Worm (Caenorhabditis elegans) whole organism, L3 larva: ENCODE results near the gene srab-1.

Experiments
- ZK546.5 ChIP-seq: sonication (generic microtip); optimal IDR thresholded peaks from 2 replicates; lab custom pipeline; 2017; ENCODE audit warnings: missing biosample characterization, missing genetic modification characterization
- ceh-16 ChIP-seq: sonication (generic microtip); optimal IDR thresholded peaks from 2 replicates; lab custom pipeline; 2017; ENCODE audit warnings: missing biosample characterization, missing genetic modification characterization
- ceh-28 ChIP-seq: fragments of 150-350 bp; optimal IDR thresholded peaks from 2 replicates; lab custom pipeline; 2014; ENCODE audit warnings: missing biosample characterization, missing genetic modification reagents, missing genetic modification characterization
- ceh-82 ChIP-seq: fragments of 150-350 bp; optimal IDR thresholded peaks from 2 replicates; lab custom pipeline; 2014; ENCODE audit warnings: missing biosample characterization, missing genetic modification characterization
- ceh-9 ChIP-seq: sonication (generic microtip); optimal IDR thresholded peaks from 2 replicates; lab custom pipeline; 2018; ENCODE audit warnings: missing biosample characterization, missing genetic modification characterization
- egl-5 ChIP-seq: fragments of 150-350 bp; optimal IDR thresholded peaks from 2 replicates; lab custom pipeline; 2017; ENCODE audit warnings: missing biosample characterization, missing genetic modification reagents, missing genetic modification characterization, inconsistent platforms
- elt-3 ChIP-seq, 3 experiments: fragments of 150-350 bp in 1 of 3; sonication (generic microtip) in 2 of 3; optimal IDR thresholded peaks; 2 replicates in 2 of 3; 4 replicates in 1 of 3; lab custom pipeline; 2014 to 2017; ENCODE audit warnings: missing biosample characterization in 3 of 3, missing genetic modification characterization in 3 of 3
- eor-1 ChIP-seq, 2 experiments: fragments of 150-350 bp; optimal IDR thresholded peaks; 2 replicates each; lab custom pipeline; 2014 to 2018; ENCODE audit warnings: missing biosample characterization in 2 of 2, missing genetic modification characterization in 2 of 2
- fkh-10 ChIP-seq: sonication (generic microtip); optimal IDR thresholded peaks from 2 replicates; lab custom pipeline; 2017; ENCODE audit warnings: missing biosample characterization, missing genetic modification reagents, missing genetic modification characterization
- fkh-2 ChIP-seq: fragments of 150-350 bp; optimal IDR thresholded peaks from 2 replicates; lab custom pipeline; 2014; ENCODE audit warnings: missing biosample characterization, missing genetic modification reagents, missing genetic modification characterization
- fos-1 ChIP-seq: fragments of 150-350 bp; optimal IDR thresholded peaks from 2 replicates; lab custom pipeline; 2014; ENCODE audit warnings: missing biosample characterization, missing genetic modification characterization
- hmg-11 ChIP-seq: sonication (generic microtip); optimal IDR thresholded peaks from 2 replicates; lab custom pipeline; 2016; ENCODE audit warnings: missing genetic modification characterization, missing compliant biosample characterization
- lin-15B ChIP-seq: fragments of 150-350 bp; optimal IDR thresholded peaks from 2 replicates; lab custom pipeline; 2014; ENCODE audit warnings: missing biosample characterization, missing genetic modification characterization
- mml-1 ChIP-seq: fragments of 150-350 bp; sonication (generic microtip); optimal IDR thresholded peaks from 3 replicates; lab custom pipeline; 2014; ENCODE audit warnings: missing biosample characterization, missing genetic modification characterization
- nfya-1 ChIP-seq: sonication (generic microtip); optimal IDR thresholded peaks from 2 replicates; lab custom pipeline; 2017; ENCODE audit warnings: missing genetic modification characterization, mild to moderate bottlenecking, missing compliant biosample characterization, antibody characterized with exemption, moderate library complexity; ENCODE audit not compliant: insufficient read depth
- nhr-11 ChIP-seq: fragments of 150-350 bp; optimal IDR thresholded peaks from 2 replicates; lab custom pipeline; 2014; ENCODE audit warnings: missing biosample characterization, missing genetic modification characterization
- nhr-12 ChIP-seq: fragments of 150-350 bp; optimal IDR thresholded peaks from 2 replicates; lab custom pipeline; 2014; ENCODE audit warnings: missing biosample characterization, missing genetic modification characterization
- nhr-23 ChIP-seq: fragments of 150-350 bp; optimal IDR thresholded peaks from 2 replicates; lab custom pipeline; 2014; ENCODE audit warnings: missing biosample characterization, missing genetic modification reagents, missing genetic modification characterization
- nhr-237 ChIP-seq: fragments of 150-350 bp; optimal IDR thresholded peaks from 2 replicates; lab custom pipeline; 2014; ENCODE audit warnings: missing biosample characterization, missing genetic modification characterization
- nhr-28 ChIP-seq: fragments of 150-350 bp; optimal IDR thresholded peaks from 2 replicates; lab custom pipeline; 2014; ENCODE audit warnings: missing biosample characterization, missing genetic modification characterization
- nhr-43 ChIP-seq: sonication (generic microtip); optimal IDR thresholded peaks from 2 replicates; lab custom pipeline; 2016; ENCODE audit warnings: mild to moderate bottlenecking, missing genetic modification characterization, missing compliant biosample characterization; ENCODE audit not compliant: poor library complexity, severe bottlenecking
- nhr-67 ChIP-seq: fragments of 150-350 bp; optimal IDR thresholded peaks from 2 replicates; lab custom pipeline; 2014; ENCODE audit warnings: missing biosample characterization, missing genetic modification characterization
- nhr-76 ChIP-seq: fragments of 150-350 bp; sonication (generic microtip); optimal IDR thresholded peaks from 5 replicates; lab custom pipeline; 2014; ENCODE audit warnings: missing biosample characterization, missing genetic modification characterization
- pha-4 ChIP-seq: fragments of 150-350 bp; optimal IDR thresholded peaks from 2 replicates; lab custom pipeline; 2014; ENCODE audit warnings: missing biosample characterization, missing genetic modification reagents, missing genetic modification characterization
- pqm-1 ChIP-seq: fragments of 150-350 bp; optimal IDR thresholded peaks from 2 replicates; lab custom pipeline; 2017; ENCODE audit warnings: missing biosample characterization, missing genetic modification characterization, inconsistent platforms
- skn-1 ChIP-seq: fragments of 150-350 bp; optimal IDR thresholded peaks from 2 replicates; lab custom pipeline; 2014; ENCODE audit warnings: missing biosample characterization, missing genetic modification characterization
- tbx-2 ChIP-seq: sonication (generic microtip); optimal IDR thresholded peaks from 2 replicates; lab custom pipeline; 2016; ENCODE audit warnings: mild to moderate bottlenecking, missing genetic modification characterization, missing compliant biosample characterization
- unc-39 ChIP-seq: sonication (generic microtip); optimal IDR thresholded peaks from 4 replicates; lab custom pipeline; 2017; ENCODE audit warnings: missing biosample characterization, missing genetic modification characterization
- unc-62 ChIP-seq: fragments of 150-350 bp; sonication (generic microtip); optimal IDR thresholded peaks from 4 replicates; lab custom pipeline; 2014; ENCODE audit warnings: missing biosample characterization, missing genetic modification reagents, missing genetic modification characterization
- zag-1 ChIP-seq: fragments of 150-350 bp; optimal IDR thresholded peaks from 2 replicates; lab custom pipeline; 2014; ENCODE audit warnings: missing biosample characterization, missing genetic modification characterization
- ztf-11 ChIP-seq: fragments of 150-350 bp; optimal IDR thresholded peaks from 2 replicates; lab custom pipeline; 2014; ENCODE audit warnings: missing biosample characterization, missing genetic modification characterization
- ztf-4 ChIP-seq: fragments of 150-350 bp; optimal IDR thresholded peaks from 2 replicates; lab custom pipeline; 2014; ENCODE audit warnings: missing biosample characterization, missing genetic modification characterization

Gene srab-1

DNA sequence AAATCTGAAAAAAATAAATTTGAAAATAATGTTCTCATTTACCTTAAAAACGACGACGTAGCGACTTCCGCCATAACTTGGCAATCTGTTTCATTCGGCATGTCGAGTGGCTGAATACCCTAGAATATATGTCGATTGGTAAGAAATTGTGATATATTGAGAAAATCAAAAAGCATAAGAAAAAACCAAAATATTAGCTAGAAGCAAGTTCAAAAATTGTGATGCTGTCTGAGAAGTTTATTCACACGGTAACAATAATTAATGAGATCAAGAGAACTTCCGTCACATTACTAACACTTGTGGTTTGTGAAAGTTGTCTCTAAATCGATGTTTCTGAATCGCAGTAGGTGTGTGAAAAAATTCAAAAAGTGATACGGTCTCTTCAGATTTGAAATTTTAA is at the start of gene srab-1:
Gene srab-1, minus strand, starts transcription at position 101 of the 400 bp plus-strand sequence.
- TF ChIP-seq skn-1 (tag; lab: Kevin White, UChicago), result no peak
- no peak for TF ChIP-seq hmg-11 (tag; lab: Kevin White, UChicago)
- TF ChIP-seq zag-1, result no peak
- TF ChIP-seq ceh-82 (tag; lab: Kevin White, UChicago), result no peak
- no peak for TF ChIP-seq unc-62
- TF ChIP-seq fos-1 (tag; lab: Kevin White, UChicago), result no peak
- no peak for TF ChIP-seq unc-39 (tag; lab: Kevin White, UChicago)
- no peak for TF ChIP-seq nhr-237 (tag; lab: Kevin White, UChicago)
- no peak for TF ChIP-seq nhr-67
- no peak for TF ChIP-seq eor-1 (tag; optimal IDR thresholded peaks at IDR 0.05; lab: Kevin White, UChicago)
- no peak for TF ChIP-seq ztf-4 (tag; lab: Kevin White, UChicago)
- no peak for TF ChIP-seq nhr-43 (tag; lab: Kevin White, UChicago)
- no peak for TF ChIP-seq nhr-23 (tag; lab: Kevin White, UChicago)
- TF ChIP-seq fkh-10 (GFP tag; lab: Kevin White, UChicago), result no peak
- TF ChIP-seq tbx-2 (tag; lab: Kevin White, UChicago), result no peak
- no peak for TF ChIP-seq ceh-9 (tag; lab: Kevin White, UChicago)
- no peak for TF ChIP-seq pqm-1 (tag; lab: Kevin White, UChicago)

DNA sequence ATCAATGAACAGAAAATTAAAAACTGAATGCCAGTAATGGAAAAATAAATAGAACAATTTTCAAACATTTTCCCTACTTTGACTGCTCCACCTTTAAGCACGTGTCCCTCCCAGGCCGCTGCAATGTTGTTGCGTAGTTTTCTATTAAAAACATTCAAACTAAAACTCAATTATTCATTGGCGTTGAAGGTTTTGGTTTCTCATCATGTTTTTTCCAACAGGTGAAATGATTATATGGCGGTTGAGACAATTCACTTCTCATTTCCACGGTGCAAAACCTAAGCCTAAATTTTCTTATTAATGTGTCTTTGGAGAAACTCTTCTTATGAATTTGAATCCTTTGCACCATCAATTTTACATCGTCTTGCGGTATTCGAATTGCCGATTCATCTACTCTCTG is 49.0 kb upstream of the srab-1 start, which contains the start of gene srh-130:
Gene srh-130, plus strand, starts transcription at position 301 of the 400 bp plus-strand sequence.
- TF ChIP-seq nfya-1 (tag; lab: Kevin White, UChicago) (no peak), nhr-12 (no peak), nhr-28 (no peak), ceh-9 (tag; lab: Kevin White, UChicago) (no peak), egl-5 (tag; lab: Kevin White, UChicago) (no peak), skn-1 (tag; lab: Kevin White, UChicago) (no peak), unc-62 (no peak), ZK546.5 (tag; lab: Kevin White, UChicago) (no peak)

DNA sequence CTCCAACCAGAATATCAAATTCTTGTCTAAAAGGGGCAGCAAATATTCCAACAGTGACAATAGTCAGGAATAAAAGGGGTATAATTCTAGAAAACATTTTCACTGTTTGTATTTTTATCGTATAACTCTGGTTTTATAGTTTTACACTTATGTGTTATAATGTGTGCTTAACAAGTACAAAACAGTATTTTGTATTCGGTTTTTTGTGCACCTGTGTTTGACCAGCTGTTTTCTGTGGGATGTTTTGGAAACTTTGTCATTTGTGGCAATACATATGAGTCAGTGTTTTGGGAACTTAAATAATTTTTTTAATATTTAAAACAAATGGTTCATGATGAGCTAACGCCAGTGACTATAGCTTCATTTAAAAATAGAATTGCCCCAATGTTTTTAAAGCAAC is 44.5 kb upstream of the srab-1 start, which contains the start of gene F14F9.6:
Gene F14F9.6, minus strand, starts transcription at position 101 of the 400 bp plus-strand sequence.
- TF ChIP-seq ztf-4 (tag; lab: Kevin White, UChicago), result no peak
- no peak for TF ChIP-seq elt-3 (tag; optimal IDR thresholded peaks at IDR 0.05; lab: Kevin White, UChicago)
- no peak for TF ChIP-seq eor-1 (tag; optimal IDR thresholded peaks at IDR 0.05; lab: Kevin White, UChicago)
- no peak for TF ChIP-seq ztf-11 (tag; lab: Kevin White, UChicago)
- no peak for TF ChIP-seq egl-5 (tag; lab: Kevin White, UChicago)
- TF ChIP-seq ceh-28, result no peak
- TF ChIP-seq nhr-28, result no peak
- no peak for TF ChIP-seq mml-1 (tag; lab: Kevin White, UChicago)
- no peak for TF ChIP-seq lin-15B (tag; lab: Kevin White, UChicago)
- TF ChIP-seq nfya-1 (tag; lab: Kevin White, UChicago), result no peak
- TF ChIP-seq tbx-2 (tag; lab: Kevin White, UChicago), result no peak
- TF ChIP-seq fkh-2 (tag; lab: Kevin White, UChicago), result no peak
- TF ChIP-seq, all 47 proteins: peak for 0

DNA sequence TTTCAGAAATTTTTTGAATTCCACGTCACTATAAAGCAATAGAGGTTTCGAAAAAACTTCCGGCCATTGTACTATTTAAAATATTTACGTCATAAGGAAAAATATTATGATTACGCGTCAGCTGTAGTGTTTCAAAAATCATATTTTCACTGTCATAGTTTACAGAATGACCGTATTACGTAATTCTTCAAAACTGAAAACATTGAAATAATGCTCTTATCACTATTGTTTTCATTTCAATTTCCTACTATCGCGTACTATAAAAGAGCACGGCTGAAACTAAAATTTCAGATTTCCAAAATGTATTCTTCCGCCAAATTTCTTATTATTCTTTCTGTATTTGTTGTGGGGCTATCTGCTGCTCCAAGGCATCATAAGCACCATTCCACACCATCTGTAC is 42.6 kb upstream of the srab-1 start, which contains the start of gene F14F9.2:
Gene F14F9.2, plus strand, starts transcription at position 301 of the 400 bp plus-strand sequence.
- TF ChIP-seq elt-3 (tag; optimal IDR thresholded peaks at IDR 0.05; lab: Kevin White, UChicago), result no peak
- no peak for TF ChIP-seq pha-4 (tag; lab: Kevin White, UChicago)
- TF ChIP-seq nhr-67, result no peak
- TF ChIP-seq lin-15B (tag; lab: Kevin White, UChicago), result no peak
- no peak for TF ChIP-seq nhr-43 (tag; lab: Kevin White, UChicago)
- no peak for TF ChIP-seq nhr-11 (tag; lab: Kevin White, UChicago)
- TF ChIP-seq nhr-28, result no peak

DNA sequence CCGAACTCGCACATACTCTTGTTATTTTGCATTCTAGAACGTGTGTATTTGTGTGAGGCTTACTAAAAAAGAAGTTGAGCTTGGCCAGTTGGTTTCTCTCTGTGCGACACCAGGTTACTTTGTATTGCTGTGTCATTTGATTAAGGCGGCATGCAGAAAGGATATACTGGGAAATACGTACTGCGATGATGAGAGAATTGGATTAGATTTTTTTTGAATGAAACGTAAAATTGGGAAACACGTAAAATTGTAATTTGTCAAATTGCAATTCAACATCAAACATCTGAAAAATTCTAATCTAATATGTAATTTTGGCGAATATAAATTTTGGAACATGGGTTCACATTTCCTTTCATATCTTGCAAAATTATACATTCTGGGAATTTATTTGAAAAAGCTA is 41.9 kb upstream of the srab-1 start, which contains the start of gene srh-129:
Gene srh-129, minus strand, starts transcription at position 101 of the 400 bp plus-strand sequence.
- no peak for TF ChIP-seq nhr-76 (tag; lab: Kevin White, UChicago)
- TF ChIP-seq pha-4 (tag; lab: Kevin White, UChicago), result no peak
- TF ChIP-seq ceh-16 (tag; lab: Kevin White, UChicago), result no peak
- TF ChIP-seq skn-1 (tag; lab: Kevin White, UChicago), result no peak
- TF ChIP-seq ceh-9 (tag; lab: Kevin White, UChicago), result no peak
- no peak for TF ChIP-seq ZK546.5 (tag; lab: Kevin White, UChicago)
